Worm (Caenorhabditis elegans) whole organism, L1 larva: ENCODE measurements around the gene clec-79.
A peak's percentile ranks its signal among the peaks of the same experiment; 100 is the strongest.

ENCODE experiments used
- C04F5.9 ChIP-seq: sonication (generic microtip); optimal IDR thresholded peaks from 2 replicates; lab custom pipeline; 2016; ENCODE audit warnings: missing genetic modification characterization, missing compliant biosample characterization
- C16A3.4 ChIP-seq: fragments of 150-350 bp; optimal IDR thresholded peaks from 2 replicates; lab custom pipeline; 2014; ENCODE audit warnings: missing biosample characterization, missing genetic modification characterization
- C34B4.2 ChIP-seq: sonication (generic microtip); optimal IDR thresholded peaks from 2 replicates; lab custom pipeline; 2017; ENCODE audit warnings: mild to moderate bottlenecking, missing genetic modification characterization, missing compliant biosample characterization
- Y116A8C.19 ChIP-seq: sonication (generic microtip); optimal IDR thresholded peaks from 2 replicates; lab custom pipeline; 2016; ENCODE audit warnings: missing compliant biosample characterization, missing genetic modification characterization, borderline replicate concordance
- aha-1 ChIP-seq: fragments of 150-350 bp; optimal IDR thresholded peaks from 2 replicates; lab custom pipeline; 2014; ENCODE audit warnings: missing biosample characterization, missing genetic modification characterization
- ceh-82 ChIP-seq, 3 experiments: fragments of 150-350 bp in 1 of 3; sonication (generic microtip) in 2 of 3; optimal IDR thresholded peaks; 2 replicates each; lab custom pipeline; 2014 to 2017; ENCODE audit warnings: missing biosample characterization in 3 of 3, missing genetic modification characterization in 3 of 3
- dpl-1 ChIP-seq, 3 experiments: fragments of 150-350 bp in 2 of 3; sonication (generic microtip) in 1 of 3; optimal IDR thresholded peaks; 2 replicates each; lab custom pipeline; 2014 to 2017; ENCODE audit warnings: missing biosample characterization in 3 of 3, missing genetic modification characterization in 3 of 3, missing genetic modification reagents in 3 of 3
- dsc-1 ChIP-seq: sonication (generic microtip); optimal IDR thresholded peaks from 2 replicates; lab custom pipeline; 2016; ENCODE audit warnings: mild to moderate bottlenecking, missing genetic modification characterization, missing compliant biosample characterization
- efl-1 ChIP-seq, 4 experiments: fragments of 150-350 bp; optimal IDR thresholded peaks in 3 of 4; peaks in 1 of 4; 1 replicate in 1 of 4; 2 replicates in 3 of 4; lab custom pipeline; 2014; ENCODE audit warnings: missing biosample characterization in 2 of 4, missing genetic modification characterization in 2 of 4, missing genetic modification reagents in 2 of 4
- efl-3 ChIP-seq: fragments of 200-800 bp; sonication (Bioruptor generic); optimal IDR thresholded peaks from 2 replicates; lab custom pipeline; 2018; ENCODE audit warnings: mild to moderate bottlenecking, missing genetic modification characterization, missing compliant biosample characterization
- egl-27 ChIP-seq, 2 experiments: fragments of 150-350 bp in 1 of 2; sonication (generic microtip); optimal IDR thresholded peaks; 3 replicates each; lab custom pipeline; 2017 to 2018; ENCODE audit warnings: missing biosample characterization in 2 of 2, missing genetic modification characterization in 2 of 2, missing genetic modification reagents in 2 of 2
- elt-2 ChIP-seq: sonication (generic microtip); optimal IDR thresholded peaks from 2 replicates; lab custom pipeline; 2016; ENCODE audit warnings: missing genetic modification characterization, mild to moderate bottlenecking, inconsistent platforms, missing compliant biosample characterization, missing genetic modification reagents
- elt-3 ChIP-seq, 6 experiments: fragments of 150-350 bp in 1 of 6; sonication (generic microtip); optimal IDR thresholded peaks; 2 replicates each; lab custom pipeline; 2017 to 2018; ENCODE audit warnings: missing biosample characterization in 6 of 6, missing genetic modification characterization in 6 of 6, inconsistent platforms in 1 of 6
- grh-1 ChIP-seq: fragments of 200-800 bp; sonication (Bioruptor generic); IDR thresholded peaks from 2 replicates; pipeline ENCODE4 v1.3.6; 2022; ENCODE audit warnings: missing genetic modification reagents, missing genetic modification characterization, missing compliant biosample characterization
- hlh-17 ChIP-seq: fragments of 200-800 bp; sonication (Bioruptor generic); optimal IDR thresholded peaks from 2 replicates; lab custom pipeline; 2018; ENCODE audit warnings: missing genetic modification characterization, mild to moderate bottlenecking, missing compliant biosample characterization, moderate library complexity, borderline replicate concordance
- hpl-2 ChIP-seq: fragments of 150-350 bp; optimal IDR thresholded peaks from 2 replicates; lab custom pipeline; 2014; ENCODE audit warnings: missing biosample characterization, missing genetic modification reagents, missing genetic modification characterization
- jun-1 ChIP-seq: fragments of 150-350 bp; optimal IDR thresholded peaks from 2 replicates; lab custom pipeline; 2014; ENCODE audit warnings: missing biosample characterization, missing genetic modification reagents, missing genetic modification characterization
- lin-14 ChIP-seq: fragments of 200-800 bp; sonication (Bioruptor generic); optimal IDR thresholded peaks from 2 replicates; lab custom pipeline; 2018; ENCODE audit warnings: mild to moderate bottlenecking, missing genetic modification characterization, moderate library complexity, missing compliant biosample characterization
- lin-15B ChIP-seq: fragments of 150-350 bp; sonication (generic microtip); optimal IDR thresholded peaks from 3 replicates; lab custom pipeline; 2014; ENCODE audit warnings: missing biosample characterization, missing genetic modification characterization
- lin-35 ChIP-seq, 2 experiments: fragments of 150-350 bp; optimal IDR thresholded peaks; 2 replicates each; lab custom pipeline; 2014; ENCODE audit warnings: missing biosample characterization in 2 of 2, missing genetic modification characterization in 2 of 2, missing genetic modification reagents in 2 of 2
- lsy-2 ChIP-seq, 2 experiments: fragments of 150-350 bp; optimal IDR thresholded peaks; 2 replicates each; lab custom pipeline; 2014; ENCODE audit warnings: missing biosample characterization in 2 of 2, missing genetic modification characterization in 2 of 2
- mab-9 ChIP-seq: fragments of 200-800 bp; sonication (Bioruptor generic); IDR thresholded peaks from 2 replicates; pipeline ENCODE4 v1.3.6; 2022; ENCODE audit warnings: missing genetic modification reagents, missing genetic modification characterization, missing compliant biosample characterization
- mdl-1 ChIP-seq, 2 experiments: fragments of 150-350 bp; optimal IDR thresholded peaks; 2 replicates each; lab custom pipeline; 2014 to 2017; ENCODE audit warnings: missing biosample characterization in 2 of 2, missing genetic modification characterization in 2 of 2, inconsistent platforms in 1 of 2
- mef-2 ChIP-seq: fragments of 150-350 bp; optimal IDR thresholded peaks from 2 replicates; lab custom pipeline; 2014; ENCODE audit warnings: missing biosample characterization, missing genetic modification characterization
- nhr-20 ChIP-seq: sonication (generic microtip); optimal IDR thresholded peaks from 2 replicates; lab custom pipeline; 2016; ENCODE audit warnings: mild to moderate bottlenecking, missing genetic modification characterization, missing compliant biosample characterization
- nhr-47 ChIP-seq: sonication (generic microtip); optimal IDR thresholded peaks from 2 replicates; lab custom pipeline; 2016; ENCODE audit warnings: mild to moderate bottlenecking, missing genetic modification characterization, moderate library complexity, missing compliant biosample characterization
- nhr-71 ChIP-seq: sonication (generic microtip); optimal IDR thresholded peaks from 2 replicates; lab custom pipeline; 2016; ENCODE audit warnings: mild to moderate bottlenecking, missing genetic modification characterization, moderate library complexity, missing compliant biosample characterization
- nhr-76 ChIP-seq: sonication (generic microtip); optimal IDR thresholded peaks from 2 replicates; lab custom pipeline; 2017; ENCODE audit warnings: missing biosample characterization, missing genetic modification characterization
- nhr-84 ChIP-seq: sonication (generic microtip); optimal IDR thresholded peaks from 2 replicates; lab custom pipeline; 2017; ENCODE audit warnings: missing biosample characterization, missing genetic modification characterization
- skn-1 ChIP-seq: fragments of 150-350 bp; optimal IDR thresholded peaks from 2 replicates; lab custom pipeline; 2014; ENCODE audit warnings: missing biosample characterization, missing genetic modification characterization
- sox-4 ChIP-seq: sonication (generic microtip); optimal IDR thresholded peaks from 2 replicates; lab custom pipeline; 2016; ENCODE audit warnings: missing genetic modification characterization, missing compliant biosample characterization
- swsn-7 ChIP-seq: sonication (generic microtip); optimal IDR thresholded peaks from 2 replicates; lab custom pipeline; 2016; ENCODE audit warnings: missing genetic modification characterization, missing compliant biosample characterization
- tbx-2 ChIP-seq: sonication (generic microtip); optimal IDR thresholded peaks from 2 replicates; lab custom pipeline; 2016; ENCODE audit warnings: missing genetic modification characterization, missing compliant biosample characterization
- tlp-1 ChIP-seq: fragments of 150-350 bp; optimal IDR thresholded peaks from 2 replicates; lab custom pipeline; 2014; ENCODE audit warnings: missing biosample characterization, missing genetic modification characterization
- unc-86 ChIP-seq: sonication (generic microtip); optimal IDR thresholded peaks from 2 replicates; lab custom pipeline; 2016; ENCODE audit warnings: missing genetic modification characterization, missing compliant biosample characterization
- unc-98 ChIP-seq: fragments of 200-800 bp; sonication (Bioruptor generic); IDR thresholded peaks from 2 replicates; pipeline ENCODE4 v1.3.6; 2022; ENCODE audit warnings: missing genetic modification characterization, missing compliant biosample characterization
- vab-15 ChIP-seq: sonication (generic microtip); optimal IDR thresholded peaks from 2 replicates; lab custom pipeline; 2017; ENCODE audit warnings: missing genotype, mild to moderate bottlenecking, missing genetic modification characterization, missing compliant biosample characterization

The clec-79 gene

ce11 chrIV:3965013-3965412 is 8.1 kb upstream of the clec-79 start, which contains the start of gene clec-76:
clec-76 (plus strand) TSS chrIV:3965246.
- TF ChIP-seq lin-35 (GFP tag; optimal IDR thresholded peaks at IDR 0.05; lab: Kevin White, UChicago) (peak in 1 of 2 experiments; percentile 2), elt-2 (peak; percentile 82), hlh-17 (GFP tag; lab: Kevin White, UChicago) (no peak)

- TF ChIP-seq swsn-7 (tag; lab: Kevin White, UChicago) (no peak), lin-15B (no peak), mef-2 (tag; lab: Kevin White, UChicago) (no peak), unc-86 (tag; lab: Kevin White, UChicago) (no peak), tlp-1 (tag; lab: Kevin White, UChicago) (no peak), nhr-84 (tag; lab: Kevin White, UChicago) (no peak), ceh-82 (tag; optimal IDR thresholded peaks at IDR 0.05; lab: Kevin White, UChicago) (no peak), unc-98 (GFP tag; lab: Robert Waterston, UW) (no peak), grh-1 (GFP tag; lab: Robert Waterston, UW) (no peak), dsc-1 (tag; lab: Kevin White, UChicago) (no peak), jun-1 (no peak), C34B4.2 (tag; lab: Kevin White, UChicago) (no peak), nhr-47 (tag; lab: Kevin White, UChicago) (no peak), nhr-20 (tag; lab: Kevin White, UChicago) (no peak), skn-1 (tag; lab: Kevin White, UChicago) (no peak), lin-14 (GFP tag; lab: Kevin White, UChicago) (no peak), dpl-1 (GFP tag; optimal IDR thresholded peaks at IDR 0.05; lab: Kevin White, UChicago) (no peak), sox-4 (tag; lab: Kevin White, UChicago) (no peak), vab-15 (no peak), nhr-76 (tag; lab: Kevin White, UChicago) (no peak)
- TF ChIP-seq, all 84 proteins: peak for 0
These were observed 4.9 kb downstream of the clec-79 start, which contains the start of gene srh-220 for ce11 chrIV:3977965-3978523. srh-220 (minus strand) TSS chrIV:3978015.

ce11 chrIV:3979525-3979924 is 6.4 kb downstream of the clec-79 start, which contains the start of gene srh-222:
srh-222 (plus strand) TSS chrIV:3979825.
- TF ChIP-seq efl-3 (GFP tag; lab: Kevin White, UChicago) (no peak), mab-9 (no peak), tbx-2 (tag; lab: Kevin White, UChicago) (no peak), unc-98 (GFP tag; lab: Robert Waterston, UW) (no peak), Y116A8C.19 (tag; lab: Kevin White, UChicago) (no peak), elt-3 (tag; optimal IDR thresholded peaks at IDR 0.05; lab: Kevin White, UChicago) (no peak), lsy-2 (tag; optimal IDR thresholded peaks at IDR 0.05; lab: Kevin White, UChicago) (no peak)
- TF ChIP-seq, all 84 proteins: peak for 0

- TF ChIP-seq C16A3.4 (tag; lab: Kevin White, UChicago) (no peak), grh-1 (GFP tag; lab: Robert Waterston, UW) (no peak), mdl-1 (tag; optimal IDR thresholded peaks at IDR 0.05; lab: Kevin White, UChicago) (no peak), egl-27 (tag; optimal IDR thresholded peaks at IDR 0.05; lab: Kevin White, UChicago) (no peak), hpl-2 (no peak)
These were observed 8.5 kb downstream of the clec-79 start, which contains the start of gene srh-223 for ce11 chrIV:3981601-3982000. srh-223 (plus strand) TSS chrIV:3981901.

ce11 chrIV:3988132-3988531 is 15.0 kb downstream of the clec-79 start:
- TF ChIP-seq jun-1 (no peak), lsy-2 (tag; optimal IDR thresholded peaks at IDR 0.05; lab: Kevin White, UChicago) (no peak), nhr-71 (tag; lab: Kevin White, UChicago) (no peak), efl-1 (optimal IDR thresholded peaks at IDR 0.05; lab: Kevin White, UChicago) (no peak), efl-1 (GFP tag; optimal IDR thresholded peaks at IDR 0.05 in 1 of 2; lab: Kevin White, UChicago) (no peak), C04F5.9 (no peak), dpl-1 (GFP tag; optimal IDR thresholded peaks at IDR 0.05; lab: Kevin White, UChicago) (no peak), aha-1 (no peak), tbx-2 (tag; lab: Kevin White, UChicago) (no peak)
- TF ChIP-seq, all 84 proteins: peak for 0
